Worm (Caenorhabditis elegans) whole organism, early embryonic: ENCODE data around the gene Y39B6A.9.

ENCODE experiments used
- B0310.2 ChIP-seq: sonication (generic microtip); optimal IDR thresholded peaks from 2 replicates; lab custom pipeline; 2016; ENCODE audit warnings: mild to moderate bottlenecking, missing genetic modification characterization, missing compliant biosample characterization
- aly-1 ChIP-seq: sonication (generic microtip); optimal IDR thresholded peaks from 2 replicates; lab custom pipeline; 2016; ENCODE audit warnings: missing genetic modification characterization, missing compliant biosample characterization
- ama-1 ChIP-seq: fragments of 150-350 bp; optimal IDR thresholded peaks from 2 replicates; lab custom pipeline; 2014
- ceh-13 ChIP-seq: fragments of 200-800 bp; sonication (Bioruptor generic); optimal IDR thresholded peaks from 2 replicates; lab custom pipeline; 2018; ENCODE audit warnings: mild to moderate bottlenecking, missing genetic modification characterization, missing compliant biosample characterization
- ets-7 ChIP-seq: sonication (generic microtip); optimal IDR thresholded peaks from 2 replicates; lab custom pipeline; 2016; ENCODE audit warnings: missing genotype, missing genetic modification characterization, missing compliant biosample characterization
- flt-1 ChIP-seq: fragments of 200-800 bp; sonication (Bioruptor generic); IDR thresholded peaks from 2 replicates; pipeline ENCODE4 v1.3.6; 2022; ENCODE audit warnings: missing genetic modification characterization, missing compliant biosample characterization
- hnd-1 ChIP-seq: sonication (generic microtip); optimal IDR thresholded peaks from 2 replicates; lab custom pipeline; 2016; ENCODE audit warnings: missing genetic modification characterization, missing compliant biosample characterization
- tbx-37 ChIP-seq: fragments of 200-800 bp; sonication (Bioruptor generic); conservative IDR thresholded peaks from 2 replicates; pipeline ENCODE4 v1.3.6; 2022; ENCODE audit warnings: missing genetic modification reagents, missing genetic modification characterization, missing compliant biosample characterization
- tra-4 ChIP-seq: sonication (generic microtip); optimal IDR thresholded peaks from 2 replicates; lab custom pipeline; 2017; ENCODE audit warnings: missing genetic modification characterization, missing compliant biosample characterization

- TF ChIP-seq ama-1 (lab: Kevin White, UChicago), result no peak
- no peak for TF ChIP-seq B0310.2
- TF ChIP-seq aly-1 (tag; lab: Kevin White, UChicago), result no peak
- TF ChIP-seq hnd-1 (tag; lab: Kevin White, UChicago), result no peak
- no peak for TF ChIP-seq ets-7 (tag; lab: Kevin White, UChicago)
- no peak for TF ChIP-seq tra-4
- TF ChIP-seq tbx-37, result no peak
- no peak for TF ChIP-seq flt-1 (GFP tag; lab: Robert Waterston, UW)
- TF ChIP-seq ceh-13, result no peak
These were observed 16.9 kb downstream of the Y39B6A.9 start for ce11 chrV:19153244-19153643.
